Fruit fly (Drosophila melanogaster) whole organism, embryonic: Measurements from ENCODE around the gene Eip93F.

Experiments
- ATbp ChIP-seq: fragments of 200-800 bp; sonication (Bioruptor generic); optimal IDR thresholded peaks from 2 replicates; lab custom pipeline; 2017; ENCODE audit warnings: missing biosample characterization, mild to moderate bottlenecking, missing genetic modification characterization, missing genetic modification reagents
- Ada2b ChIP-seq: fragments of 200-800 bp; sonication (Bioruptor generic); IDR thresholded peaks from 2 replicates; pipeline ENCODE4 v1.3.6; 2022; ENCODE audit warnings: missing biosample characterization, missing genetic modification characterization
- Atf6 ChIP-seq: fragments of 200-800 bp; sonication (Bioruptor generic); IDR thresholded peaks from 2 replicates; pipeline ENCODE4 v1.3.6; 2022; ENCODE audit warnings: missing biosample characterization, missing genetic modification characterization
- Awh ChIP-seq: fragments of 200-800 bp; sonication (Bioruptor generic); IDR thresholded peaks from 2 replicates; pipeline ENCODE4, ENCODE4 v1.3.6; 2022; ENCODE audit warnings: missing biosample characterization, missing genetic modification characterization
- CG10209 ChIP-seq: fragments of 200-800 bp; sonication (Bioruptor generic); optimal IDR thresholded peaks from 3 replicates; lab custom pipeline; 2017; ENCODE audit warnings: missing biosample characterization, mild to moderate bottlenecking, missing genetic modification characterization, missing genetic modification reagents
- CG10462 ChIP-seq: fragments of 200-800 bp; sonication (Bioruptor generic); optimal IDR thresholded peaks from 2 replicates; lab custom pipeline; 2016; ENCODE audit warnings: missing biosample characterization, missing genetic modification characterization
- CG10565 ChIP-seq: fragments of 200-800 bp; sonication (Bioruptor generic); optimal IDR thresholded peaks from 3 replicates; lab custom pipeline; 2016; ENCODE audit warnings: missing biosample characterization, mild to moderate bottlenecking, missing genetic modification characterization
- CG12104 ChIP-seq: fragments of 200-800 bp; sonication (Bioruptor generic); optimal IDR thresholded peaks from 3 replicates; lab custom pipeline; 2016; ENCODE audit warnings: missing biosample characterization, missing genetic modification characterization
- CG14014 ChIP-seq: fragments of 200-800 bp; sonication (Bioruptor generic); IDR thresholded peaks from 2 replicates; pipeline ENCODE4 v1.3.6; 2022; ENCODE audit warnings: missing biosample characterization, missing genetic modification characterization
- CG16863 ChIP-seq: fragments of 200-800 bp; sonication (Bioruptor generic); optimal IDR thresholded peaks from 3 replicates; lab custom pipeline; 2016; ENCODE audit warnings: missing biosample characterization, missing genetic modification characterization
- CG17359 ChIP-seq: fragments of 200-800 bp; sonication (Bioruptor generic); optimal IDR thresholded peaks from 3 replicates; lab custom pipeline; 2018; ENCODE audit warnings: missing biosample characterization, mild to moderate bottlenecking, missing genetic modification characterization, moderate library complexity
- CG1832 ChIP-seq: fragments of 200-800 bp; sonication (Bioruptor generic); optimal IDR thresholded peaks from 2 replicates; lab custom pipeline; 2017; ENCODE audit warnings: missing biosample characterization, mild to moderate bottlenecking, missing genetic modification characterization, inconsistent platforms
- CG2202 ChIP-seq: fragments of 200-800 bp; sonication (Bioruptor generic); optimal IDR thresholded peaks from 2 replicates; lab custom pipeline; 2018; ENCODE audit warnings: missing biosample characterization, mild to moderate bottlenecking, missing genetic modification characterization
- CG6272 ChIP-seq: fragments of 200-800 bp; sonication (Bioruptor generic); IDR thresholded peaks from 2 replicates; pipeline ENCODE4 v1.3.6; 2022; ENCODE audit warnings: missing biosample characterization, missing genetic modification characterization
- CG6765 ChIP-seq: fragments of 200-800 bp; sonication (Bioruptor generic); optimal IDR thresholded peaks from 3 replicates; lab custom pipeline; 2017; ENCODE audit warnings: missing biosample characterization, mild to moderate bottlenecking, missing genetic modification characterization
- CG6791 ChIP-seq: fragments of 200-800 bp; sonication (Bioruptor generic); IDR thresholded peaks from 3 replicates; pipeline ENCODE4 v1.3.6; 2022; ENCODE audit warnings: missing biosample characterization, missing genetic modification characterization; ENCODE audit not compliant: partially characterized antibody
- CG7745 ChIP-seq: fragments of 200-800 bp; sonication (Bioruptor generic); optimal IDR thresholded peaks from 2 replicates; lab custom pipeline; 2018; ENCODE audit warnings: missing biosample characterization, mild to moderate bottlenecking, missing genetic modification characterization, moderate library complexity
- CG7928 ChIP-seq: fragments of 200-800 bp; sonication (Bioruptor generic); optimal IDR thresholded peaks from 2 replicates; lab custom pipeline; 2017; ENCODE audit warnings: missing biosample characterization, mild to moderate bottlenecking, missing genetic modification characterization
- CG7987 ChIP-seq: fragments of 200-800 bp; sonication (Bioruptor generic); optimal IDR thresholded peaks from 2 replicates; lab custom pipeline; 2018; ENCODE audit warnings: missing biosample characterization, mild to moderate bottlenecking, missing genetic modification characterization, moderate library complexity
- CG9215 ChIP-seq: fragments of 200-800 bp; sonication (Bioruptor generic); IDR thresholded peaks from 2 replicates; pipeline ENCODE4 v1.3.6; 2022; ENCODE audit warnings: missing biosample characterization, missing genetic modification characterization
- D19A ChIP-seq: fragments of 200-800 bp; optimal IDR thresholded peaks from 3 replicates; lab custom pipeline; 2019; ENCODE audit warnings: missing biosample characterization, mild to moderate bottlenecking, missing genetic modification characterization, moderate library complexity
- Dll ChIP-seq: fragments of 200-800 bp; sonication (Bioruptor generic); IDR thresholded peaks from 4 replicates; pipeline ENCODE4 v1.3.6; 2022; ENCODE audit warnings: missing biosample characterization, missing genetic modification characterization; ENCODE audit not compliant: partially characterized antibody
- Ets65A ChIP-seq: fragments of 200-800 bp; sonication (Bioruptor generic); peaks from one replicate; lab custom pipeline; 2016; ENCODE audit warnings: missing biosample characterization, missing genetic modification characterization
- Gsc ChIP-seq: fragments of 200-800 bp; sonication (Bioruptor generic); IDR thresholded peaks from 2 replicates; pipeline ENCODE4 v1.3.6; 2022; ENCODE audit warnings: missing biosample characterization, missing genetic modification characterization
- MTF-1 ChIP-seq: fragments of 200-800 bp; sonication (Bioruptor generic); optimal IDR thresholded peaks from 2 replicates; lab custom pipeline; 2018; ENCODE audit warnings: missing biosample characterization, mild to moderate bottlenecking, missing genetic modification characterization, borderline replicate concordance
- Mad ChIP-seq: fragments of 200-800 bp; sonication (Bioruptor generic); optimal IDR thresholded peaks from 2 replicates; lab custom pipeline; 2016; ENCODE audit warnings: missing biosample characterization, missing genetic modification characterization
- NK7.1 ChIP-seq: fragments of 200-800 bp; sonication (Bioruptor generic); optimal IDR thresholded peaks from 3 replicates; lab custom pipeline; 2016; ENCODE audit warnings: missing biosample characterization, missing genetic modification characterization
- Opbp ChIP-seq: fragments of 200-800 bp; sonication (Bioruptor generic); IDR thresholded peaks from 3 replicates; pipeline ENCODE4 v1.3.6; 2022; ENCODE audit warnings: missing biosample characterization, missing genetic modification characterization; ENCODE audit not compliant: partially characterized antibody
- Sox102F ChIP-seq: fragments of 200-800 bp; sonication (Bioruptor generic); optimal IDR thresholded peaks from 2 replicates; lab custom pipeline; 2018; ENCODE audit warnings: missing biosample characterization, mild to moderate bottlenecking, missing genetic modification characterization, moderate library complexity
- Sry-δ ChIP-seq: fragments of 200-800 bp; sonication (Bioruptor generic); optimal IDR thresholded peaks from 2 replicates; lab custom pipeline; 2016; ENCODE audit warnings: missing biosample characterization, missing genetic modification characterization
- ab ChIP-seq: fragments of 200-800 bp; sonication (Bioruptor generic); optimal IDR thresholded peaks from 2 replicates; lab custom pipeline; 2016; ENCODE audit warnings: missing biosample characterization, missing genetic modification characterization
- al ChIP-seq: fragments of 200-800 bp; sonication (Bioruptor generic); IDR thresholded peaks from 2 replicates; pipeline ENCODE4 v1.3.6; 2022; ENCODE audit warnings: missing biosample characterization, missing genetic modification characterization
- ci ChIP-seq: fragments of 200-800 bp; sonication (Bioruptor generic); IDR thresholded peaks from 3 replicates; pipeline ENCODE4 v1.3.6; 2022; ENCODE audit warnings: missing biosample characterization, missing genetic modification characterization
- exex ChIP-seq: fragments of 200-800 bp; sonication (Bioruptor generic); optimal IDR thresholded peaks from 4 replicates; lab custom pipeline; 2018; ENCODE audit warnings: missing biosample characterization, mild to moderate bottlenecking, missing genetic modification characterization, moderate library complexity
- fu2 ChIP-seq: fragments of 200-800 bp; sonication (Bioruptor generic); optimal IDR thresholded peaks from 2 replicates; lab custom pipeline; 2016; ENCODE audit warnings: missing biosample characterization, missing genetic modification characterization
- gfzf ChIP-seq: fragments of 200-800 bp; sonication (Bioruptor generic); optimal IDR thresholded peaks from 2 replicates; lab custom pipeline; 2016; ENCODE audit warnings: missing biosample characterization, mild to moderate bottlenecking, missing genetic modification characterization, moderate library complexity
- kah ChIP-seq: fragments of 200-800 bp; sonication (Bioruptor generic); optimal IDR thresholded peaks from 2 replicates; lab custom pipeline; 2018; ENCODE audit warnings: missing biosample characterization, mild to moderate bottlenecking, missing genetic modification characterization
- lov ChIP-seq, 2 experiments: fragments of 200-800 bp in 1 of 2; fragments of >200 bp in 1 of 2; sonication (Bioruptor generic) in 1 of 2; IDR thresholded peaks in 1 of 2; optimal IDR thresholded peaks in 1 of 2; 2 replicates in 1 of 2; 3 replicates in 1 of 2; pipeline versions ENCODE4 v1.3.6 to Lab custom; 2017 to 2022; ENCODE audit warnings: missing biosample characterization in 1 of 2, missing genetic modification characterization in 1 of 2
- p53 ChIP-seq: fragments of 200-800 bp; sonication (Bioruptor generic); optimal IDR thresholded peaks from 2 replicates; lab custom pipeline; 2016; ENCODE audit warnings: missing biosample characterization, missing genetic modification characterization
- pros ChIP-seq: fragments of 200-800 bp; sonication (Bioruptor generic); optimal IDR thresholded peaks from 3 replicates; lab custom pipeline; 2019; ENCODE audit warnings: missing biosample characterization, mild to moderate bottlenecking, missing genetic modification characterization, moderate library complexity
- ranshi ChIP-seq: fragments of 200-800 bp; sonication (Bioruptor generic); IDR thresholded peaks from 2 replicates; pipeline ENCODE4 v1.3.6; 2022; ENCODE audit warnings: missing biosample characterization, missing genetic modification characterization
- ro ChIP-seq: fragments of 200-800 bp; sonication (Bioruptor generic); IDR thresholded peaks from 2 replicates; pipeline ENCODE4 v1.3.6; 2022; ENCODE audit warnings: missing biosample characterization, missing genetic modification characterization
- sens ChIP-seq: fragments of 200-800 bp; sonication (Bioruptor generic); peaks from one replicate; lab custom pipeline; 2016; ENCODE audit warnings: missing biosample characterization, missing genetic modification characterization
- sisA ChIP-seq: fragments of 200-800 bp; sonication (Bioruptor generic); IDR thresholded peaks from 2 replicates; pipeline ENCODE4 v1.3.6; 2022; ENCODE audit warnings: missing biosample characterization, missing genetic modification characterization
- slbo ChIP-seq: fragments of 200-800 bp; sonication (Bioruptor generic); IDR thresholded peaks from 2 replicates; pipeline ENCODE4 v1.3.6; 2022; ENCODE audit warnings: missing biosample characterization, missing genetic modification characterization
- ssp ChIP-seq: fragments of 200-800 bp; sonication (Bioruptor generic); IDR thresholded peaks from 2 replicates; pipeline ENCODE4 v1.3.6; 2022; ENCODE audit warnings: missing biosample characterization, missing genetic modification characterization
- tgo ChIP-seq: fragments of 200-800 bp; sonication (Bioruptor generic); IDR thresholded peaks from 3 replicates; pipeline ENCODE4 v1.3.6; 2022; ENCODE audit warnings: missing biosample characterization, missing genetic modification characterization
- tll ChIP-seq, 2 experiments: fragments of 200-800 bp in 1 of 2; fragments of >200 bp in 1 of 2; sonication (Bioruptor generic) in 1 of 2; optimal IDR thresholded peaks; 2 replicates each; lab custom pipeline; 2017 to 2019; ENCODE audit warnings: missing biosample characterization in 2 of 2, missing genetic modification characterization in 2 of 2, mild to moderate bottlenecking in 1 of 2, moderate library complexity in 1 of 2
- tx ChIP-seq: fragments of 200-800 bp; sonication (Bioruptor generic); optimal IDR thresholded peaks from 2 replicates; lab custom pipeline; 2016; ENCODE audit warnings: missing biosample characterization, missing genetic modification characterization
- usp ChIP-seq: fragments of >200 bp; optimal IDR thresholded peaks from 2 replicates; lab custom pipeline; 2017; ENCODE audit warnings: missing biosample characterization, missing genetic modification characterization
- zf30C ChIP-seq: fragments of 200-800 bp; sonication (Bioruptor generic); optimal IDR thresholded peaks from 3 replicates; lab custom pipeline; 2018; ENCODE audit warnings: missing biosample characterization, mild to moderate bottlenecking, missing genetic modification characterization

Gene Eip93F

dm6 chr3R:22042982-22043381 is 94.1 kb downstream of the Eip93F start (continued):
- TF ChIP-seq CG10565 = no peak
- TF ChIP-seq CG10209 (GFP tag; lab: Kevin White, UChicago) = no peak
- TF ChIP-seq CG12104 = no peak
- TF ChIP-seq ssp = no peak
- no peak for TF ChIP-seq sisA
- TF ChIP-seq usp (GFP tag; lab: Kevin White, UChicago) = no peak
- TF ChIP-seq CG7987 = no peak
- TF ChIP-seq ro (GFP tag; lab: Robert Waterston, UW) = no peak
- 0 out of 3 replicates have a peak, but pooled peaks have one; percentile 44 for TF ChIP-seq ci (GFP tag; lab: Robert Waterston, UW)
- TF ChIP-seq CG6765 (GFP tag; lab: Kevin White, UChicago) = no peak
- TF ChIP-seq Gsc (GFP tag; lab: Robert Waterston, UW) = no peak
- no peak for TF ChIP-seq MTF-1 (GFP tag; lab: Kevin White, UChicago)
- no peak for TF ChIP-seq Dll (GFP tag; lab: Robert Waterston, UW)
- no peak for TF ChIP-seq gfzf (GFP tag; lab: Kevin White, UChicago)
- no peak for TF ChIP-seq tgo
- TF ChIP-seq CG9215 (GFP tag; lab: Robert Waterston, UW) = no peak
- TF ChIP-seq p53 = no peak
- no peak for TF ChIP-seq Mad (GFP tag; lab: Kevin White, UChicago)
- 0 out of 2 replicates have a peak, but pooled peaks have one; percentile 12 for TF ChIP-seq Atf6 (GFP tag; lab: Robert Waterston, UW)
- no peak for TF ChIP-seq CG7745 (tag; lab: Kevin White, UChicago)
- TF ChIP-seq CG16863 (GFP tag; lab: Kevin White, UChicago) = no peak
- no peak for TF ChIP-seq NK7.1 (GFP tag; lab: Kevin White, UChicago)
- no peak for TF ChIP-seq tx
- no peak for TF ChIP-seq CG10462 (GFP tag; lab: Kevin White, UChicago)
- TF ChIP-seq ATbp = no peak
- peak; percentile 0 for TF ChIP-seq kah (GFP tag; lab: Kevin White, UChicago)
- TF ChIP-seq D19A (tag; lab: Kevin White, UChicago) = no peak
- no peak for TF ChIP-seq ranshi (GFP tag; lab: Robert Waterston, UW)
- TF ChIP-seq CG14014 (GFP tag; lab: Robert Waterston, UW) = no peak
- TF ChIP-seq pros = no peak
- TF ChIP-seq sens = peak; percentile 58
- TF ChIP-seq CG6272 (GFP tag; lab: Robert Waterston, UW) = no peak
- no peak for TF ChIP-seq tll (GFP tag; optimal IDR thresholded peaks at IDR 0.05; lab: Kevin White, UChicago)
- TF ChIP-seq slbo (GFP tag; lab: Robert Waterston, UW) = peak; percentile 41; the same call in 1 of the 2 replicates
- no peak for TF ChIP-seq CG1832
- TF ChIP-seq CG2202 (tag; lab: Kevin White, UChicago) = no peak
- TF ChIP-seq exex (tag; lab: Kevin White, UChicago) = no peak
- TF ChIP-seq CG7928 (GFP tag; lab: Kevin White, UChicago) = no peak
- TF ChIP-seq ab (GFP tag; lab: Kevin White, UChicago) = no peak
- no peak for TF ChIP-seq zf30C
- TF ChIP-seq lov (optimal IDR thresholded peaks at IDR 0.05; lab: Kevin White, UChicago) = no peak
- peak; percentile 50; the same call in 1 of the 3 replicates for TF ChIP-seq lov (GFP tag; IDR thresholded peaks at IDR 0.05; lab: Robert Waterston, UW)
- TF ChIP-seq Awh (GFP tag; lab: Robert Waterston, UW) = no peak
- TF ChIP-seq Sry-δ (GFP tag; lab: Kevin White, UChicago) = no peak
- TF ChIP-seq Sox102F (GFP tag; lab: Kevin White, UChicago) = no peak
- no peak for TF ChIP-seq CG6791 (GFP tag; lab: Robert Waterston, UW)
- TF ChIP-seq al (GFP tag; lab: Robert Waterston, UW) = no peak
- TF ChIP-seq Ets65A (GFP tag; lab: Kevin White, UChicago) = no peak
- TF ChIP-seq Opbp (GFP tag; lab: Robert Waterston, UW) = 0 out of 3 replicates have a peak, but pooled peaks have one; percentile 35
- no peak for TF ChIP-seq Ada2b (GFP tag; lab: Robert Waterston, UW)
- no peak for TF ChIP-seq CG17359 (tag; lab: Kevin White, UChicago)
- no peak for TF ChIP-seq fu2 (GFP tag; lab: Kevin White, UChicago)
